Fruit fly (Drosophila melanogaster): ENCODE data around the gene poe.

The poe gene

DNA sequence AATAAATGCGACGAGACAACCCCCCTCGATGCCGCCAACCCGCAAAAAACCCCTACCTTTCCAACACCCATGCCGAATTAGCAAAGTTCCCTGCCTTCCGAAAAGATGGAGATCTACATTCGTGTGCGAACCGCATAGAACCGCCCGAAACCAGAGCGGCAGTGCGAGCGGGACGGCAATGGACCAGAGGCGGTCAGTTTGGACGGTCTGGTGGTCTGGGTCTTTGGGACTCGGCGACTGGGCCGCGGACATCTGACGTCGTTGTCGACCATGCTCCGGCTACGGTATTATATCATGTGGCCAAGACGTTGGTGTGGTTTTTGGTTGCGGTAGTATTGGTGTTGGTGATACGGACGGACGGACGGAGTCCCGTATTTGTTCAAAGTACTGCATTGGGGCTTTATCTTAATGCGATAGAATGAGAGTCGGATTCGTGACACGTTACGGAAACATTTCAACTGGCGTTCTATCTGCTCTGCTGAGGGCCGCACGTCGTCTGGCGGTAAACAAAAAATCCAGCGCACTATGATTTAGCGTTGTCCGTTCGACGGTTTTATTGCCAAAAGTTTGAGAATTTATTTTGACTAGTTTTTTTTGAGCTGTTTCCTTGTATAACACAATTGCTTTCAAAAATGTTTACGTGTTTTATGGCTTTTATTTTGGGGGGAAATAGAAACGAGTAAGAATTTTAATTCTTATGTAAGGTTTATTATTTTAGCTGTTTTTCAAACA lies 15.5 kb upstream of the poe start (continued):
- TF ChIP-seq chinmo (GFP tag; IDR thresholded peaks at IDR 0.05; ENCODE audit: partially characterized antibody) (peak; percentile 91), CG32767 (GFP tag; IDR thresholded peaks at IDR 0.05) (no peak), ewg (GFP tag; optimal IDR thresholded peaks at IDR 0.05) (no peak), CG9817 (tag; optimal IDR thresholded peaks at IDR 0.05) (peak; percentile 20), CG1602 (GFP tag; optimal IDR thresholded peaks at IDR 0.05) (no peak), hbn (GFP tag; IDR thresholded peaks at IDR 0.05; ENCODE audit: partially characterized antibody) (no peak), CG1832 (GFP tag; optimal IDR thresholded peaks at IDR 0.05) (no peak), CG9215 (GFP tag; IDR thresholded peaks at IDR 0.05) (no peak), sd (tag; optimal IDR thresholded peaks at IDR 0.05) (peak; percentile 61), repo (GFP tag; optimal IDR thresholded peaks at IDR 0.05) (no peak), CG6654 (GFP tag; optimal IDR thresholded peaks at IDR 0.05) (no peak), sim (GFP tag; IDR thresholded peaks at IDR 0.05) (no peak), CG7963 (GFP tag; IDR thresholded peaks at IDR 0.05; ENCODE audit: partially characterized antibody) (no peak), CG4404 (GFP tag; IDR thresholded peaks at IDR 0.05) (no peak), sc (optimal IDR thresholded peaks at IDR 0.05) (no peak), sc (GFP tag; optimal IDR thresholded peaks at IDR 0.05) (no peak), MESR4 (GFP tag; optimal IDR thresholded peaks at IDR 0.05) (no peak), slou (GFP tag; optimal IDR thresholded peaks at IDR 0.05) (no peak), CG17186 (GFP tag; optimal IDR thresholded peaks at IDR 0.05) (no peak), cas (GFP tag; IDR thresholded peaks at IDR 0.05) (no peak), danr (GFP tag; IDR thresholded peaks at IDR 0.05) (no peak), CG15073 (GFP tag; optimal IDR thresholded peaks at IDR 0.05) (no peak), fd3F (GFP tag; optimal IDR thresholded peaks at IDR 0.05) (no peak), Atf3 (GFP tag; optimal IDR thresholded peaks at IDR 0.05) (no peak), Hey (tag; optimal IDR thresholded peaks at IDR 0.05) (no peak), zen (tag; optimal IDR thresholded peaks at IDR 0.05) (no peak), Lhr (GFP tag; optimal IDR thresholded peaks at IDR 0.05) (no peak), Kr (GFP tag; optimal IDR thresholded peaks at IDR 0.05) (no peak), vvl (GFP tag; IDR thresholded peaks at IDR 0.05) (no peak), odd (GFP tag; optimal IDR thresholded peaks at IDR 0.05) (no peak), Bdp1 (GFP tag; optimal IDR thresholded peaks at IDR 0.05) (no peak), CG11398 (GFP tag; optimal IDR thresholded peaks at IDR 0.05) (no peak), Aef1 (GFP tag; IDR thresholded peaks at IDR 0.05) (no peak), CG7786 (GFP tag; optimal IDR thresholded peaks at IDR 0.05) (no peak), scrt (GFP tag; optimal IDR thresholded peaks at IDR 0.05) (peak; percentile 17), CG12769 (tag; optimal IDR thresholded peaks at IDR 0.05) (peak; percentile 80), wor (GFP tag; IDR thresholded peaks at IDR 0.05) (no peak), gem (tag; optimal IDR thresholded peaks at IDR 0.05) (peak; percentile 85), Tbp (GFP tag; optimal IDR thresholded peaks at IDR 0.05) (no peak), sr (GFP tag; IDR thresholded peaks at IDR 0.05) (no peak), CG11696 (GFP tag; IDR thresholded peaks at IDR 0.05) (no peak), CG6791 (GFP tag; IDR thresholded peaks at IDR 0.05; ENCODE audit: partially characterized antibody) (no peak), CG10959 (GFP tag; IDR thresholded peaks at IDR 0.05) (no peak), twi (tag; optimal IDR thresholded peaks at IDR 0.05) (no peak), ATbp (GFP tag; optimal IDR thresholded peaks at IDR 0.05) (no peak), HLH3B (GFP tag; IDR thresholded peaks at IDR 0.05) (0 out of 2 replicates have a peak, but pooled peaks have one; percentile 4), zen2 (GFP tag; IDR thresholded peaks at IDR 0.05; ENCODE audit: partially characterized antibody) (0 out of 3 replicates have a peak, but pooled peaks have one; percentile 40), ro (GFP tag; IDR thresholded peaks at IDR 0.05) (no peak), CG30020 (tag; optimal IDR thresholded peaks at IDR 0.05) (no peak), CG4854 (GFP tag; optimal IDR thresholded peaks at IDR 0.05) (no peak)
